Fruit fly (Drosophila melanogaster) whole organism, adult: ENCODE results near the gene CG14194.

Experiments
- CG11617 ChIP-seq: fragments of 200-800 bp; sonication (Bioruptor generic); optimal IDR thresholded peaks from 2 replicates; lab custom pipeline; 2017; ENCODE audit warnings: mild to moderate bottlenecking, missing biosample characterization, missing genetic modification reagents, missing genetic modification characterization
- CG12768 ChIP-seq: fragments of 200-800 bp; sonication (Bioruptor generic); optimal IDR thresholded peaks from 2 replicates; lab custom pipeline; 2017; ENCODE audit warnings: missing biosample characterization, missing genetic modification characterization, mild to moderate bottlenecking, moderate library complexity, missing genetic modification reagents
- CG14711 ChIP-seq: fragments of 200-800 bp; sonication (Bioruptor generic); optimal IDR thresholded peaks from 2 replicates; lab custom pipeline; 2018; ENCODE audit warnings: missing biosample characterization, mild to moderate bottlenecking, missing genetic modification characterization, moderate library complexity
- CG1620 ChIP-seq: fragments of 200-800 bp; sonication (Bioruptor generic); optimal IDR thresholded peaks from 2 replicates; lab custom pipeline; 2016; ENCODE audit warnings: missing biosample characterization, missing genetic modification characterization
- CG33017 ChIP-seq: fragments of 200-800 bp; sonication (Bioruptor generic); optimal IDR thresholded peaks from 2 replicates; lab custom pipeline; 2018; ENCODE audit warnings: missing biosample characterization, mild to moderate bottlenecking, missing genetic modification characterization, moderate library complexity
- CG5204 ChIP-seq: fragments of 200-800 bp; sonication (Bioruptor generic); optimal IDR thresholded peaks from 2 replicates; lab custom pipeline; 2016; ENCODE audit warnings: missing biosample characterization, missing genetic modification characterization
- CG7045 ChIP-seq: fragments of 200-800 bp; sonication (Bioruptor generic); optimal IDR thresholded peaks from 2 replicates; lab custom pipeline; 2017; ENCODE audit warnings: missing biosample characterization, mild to moderate bottlenecking, missing genetic modification characterization
- CG7101 ChIP-seq: fragments of 200-800 bp; sonication (Bioruptor generic); optimal IDR thresholded peaks from 2 replicates; lab custom pipeline; 2018; ENCODE audit warnings: missing biosample characterization, mild to moderate bottlenecking, missing genetic modification characterization, moderate library complexity
- Clk ChIP-seq: fragments of 200-800 bp; sonication (Bioruptor generic); optimal IDR thresholded peaks from 2 replicates; lab custom pipeline; 2017; ENCODE audit warnings: missing biosample characterization, missing genetic modification characterization
- Crg-1 ChIP-seq: fragments of 200-800 bp; sonication (Bioruptor generic); optimal IDR thresholded peaks from 2 replicates; lab custom pipeline; 2016; ENCODE audit warnings: missing biosample characterization, missing genetic modification characterization
- Hr96 ChIP-seq: fragments of 200-800 bp; sonication (Bioruptor generic); optimal IDR thresholded peaks from 2 replicates; lab custom pipeline; 2016; ENCODE audit warnings: missing biosample characterization, missing genetic modification characterization
- Mnt ChIP-seq: fragments of 200-800 bp; sonication (Bioruptor generic); optimal IDR thresholded peaks from 2 replicates; lab custom pipeline; 2016; ENCODE audit warnings: missing biosample characterization, mild to moderate bottlenecking, missing genetic modification characterization
- bab1 ChIP-seq: fragments of 200-800 bp; sonication (Bioruptor generic); optimal IDR thresholded peaks from 3 replicates; lab custom pipeline; 2019; ENCODE audit warnings: missing biosample characterization, mild to moderate bottlenecking, missing genetic modification characterization, moderate library complexity
- cic ChIP-seq: fragments of 200-800 bp; sonication (Bioruptor generic); optimal IDR thresholded peaks from 2 replicates; lab custom pipeline; 2017; ENCODE audit warnings: missing biosample characterization, mild to moderate bottlenecking, missing genetic modification characterization, moderate library complexity
- cnc ChIP-seq, 2 experiments: fragments of >200 bp; optimal IDR thresholded peaks; 2 replicates each; lab custom pipeline; 2017
- kay ChIP-seq: fragments of 200-800 bp; sonication (Bioruptor generic); peaks from one replicate; lab custom pipeline; 2016; ENCODE audit warnings: missing biosample characterization, missing genetic modification characterization, borderline replicate concordance
- ovo ChIP-seq: fragments of 200-800 bp; sonication (Bioruptor generic); optimal IDR thresholded peaks from 2 replicates; lab custom pipeline; 2016; ENCODE audit warnings: missing biosample characterization, missing genetic modification characterization
- pad ChIP-seq: fragments of 200-800 bp; sonication (Bioruptor generic); optimal IDR thresholded peaks from 3 replicates; lab custom pipeline; 2017; ENCODE audit warnings: missing biosample characterization, missing genetic modification characterization, mild to moderate bottlenecking, moderate library complexity, missing genetic modification reagents
- tj ChIP-seq: fragments of 200-800 bp; sonication (Bioruptor generic); optimal IDR thresholded peaks from 3 replicates; lab custom pipeline; 2017; ENCODE audit warnings: missing biosample characterization, mild to moderate bottlenecking, missing genetic modification characterization, moderate library complexity
- toe ChIP-seq: fragments of 200-800 bp; sonication (Bioruptor generic); optimal IDR thresholded peaks from 2 replicates; lab custom pipeline; 2016; ENCODE audit warnings: missing biosample characterization, missing genetic modification characterization

CG14194 gene

DNA sequence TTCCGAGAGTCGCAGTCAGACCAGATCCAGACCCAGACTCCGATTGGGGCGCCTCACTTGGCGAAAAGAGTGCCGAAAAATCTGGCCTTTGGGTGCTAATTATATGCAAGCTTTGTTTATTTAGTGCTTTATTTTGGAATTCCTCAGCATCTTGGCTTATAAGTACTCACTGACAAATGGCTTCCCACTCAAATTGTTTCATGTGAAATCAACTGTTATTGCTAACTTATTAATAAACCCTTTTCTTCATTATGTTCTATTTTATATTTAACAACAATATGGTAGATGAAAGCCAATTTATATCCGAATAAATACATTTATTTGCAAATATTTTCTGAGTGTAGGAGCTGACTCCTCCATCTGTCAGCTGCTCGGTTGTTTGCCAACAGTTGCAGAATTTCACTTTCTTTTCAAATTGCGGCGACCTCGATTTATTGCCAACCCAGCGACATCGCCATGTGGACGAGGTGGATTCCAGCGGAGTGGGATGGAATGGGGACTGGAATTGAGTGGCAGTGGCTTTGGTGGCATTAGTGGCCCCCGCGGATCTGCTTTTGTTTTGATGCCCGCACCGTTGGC, 36.6 kb downstream of the CG14194 start:
- TF ChIP-seq ovo (GFP tag; lab: Kevin White, UChicago) = no peak
- TF ChIP-seq CG14711 (tag; lab: Kevin White, UChicago) = no peak
- TF ChIP-seq CG11617 (GFP tag; lab: Kevin White, UChicago) = no peak
- TF ChIP-seq CG7101 (tag; lab: Kevin White, UChicago) = no peak
- no peak for TF ChIP-seq CG5204 (GFP tag; lab: Kevin White, UChicago)
- no peak for TF ChIP-seq CG1620 (GFP tag; lab: Kevin White, UChicago)
- no peak for TF ChIP-seq cic
- TF ChIP-seq tj (GFP tag; lab: Kevin White, UChicago) = no peak
- TF ChIP-seq CG7045 (GFP tag; lab: Kevin White, UChicago) = no peak
- TF ChIP-seq Crg-1 (GFP tag; lab: Kevin White, UChicago) = no peak
- TF ChIP-seq cnc (optimal IDR thresholded peaks at IDR 0.05; lab: Kevin White, UChicago) = no peak
- TF ChIP-seq kay (GFP tag; lab: Kevin White, UChicago) = no peak

DNA sequence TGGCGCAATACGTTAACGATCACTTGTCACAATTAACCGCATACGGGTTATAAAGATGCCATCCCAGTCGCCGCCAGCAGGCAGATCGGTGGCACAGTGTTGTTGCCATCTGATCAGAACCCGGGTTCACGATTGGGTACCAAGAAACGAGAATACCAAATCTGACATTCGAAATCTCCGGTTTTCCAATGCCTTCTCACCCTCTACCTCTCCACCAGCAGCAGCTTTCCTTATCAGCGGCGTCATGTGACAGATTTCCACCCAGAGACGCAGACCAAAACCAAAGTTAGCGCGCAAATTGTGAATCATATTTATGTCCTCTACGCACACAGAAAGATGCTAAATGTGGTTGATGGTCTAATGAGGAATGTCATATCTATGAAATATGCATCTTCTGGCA, 45.3 kb downstream of the CG14194 start:
- TF ChIP-seq cnc (optimal IDR thresholded peaks at IDR 0.05; lab: Kevin White, UChicago) (no peak), ovo (GFP tag; lab: Kevin White, UChicago) (no peak), CG7101 (tag; lab: Kevin White, UChicago) (no peak), CG1620 (GFP tag; lab: Kevin White, UChicago) (no peak), kay (GFP tag; lab: Kevin White, UChicago) (no peak), bab1 (GFP tag; lab: Kevin White, UChicago) (no peak), Crg-1 (GFP tag; lab: Kevin White, UChicago) (no peak), CG14711 (tag; lab: Kevin White, UChicago) (no peak), Clk (GFP tag; lab: Kevin White, UChicago) (no peak), pad (GFP tag; lab: Kevin White, UChicago) (no peak), tj (GFP tag; lab: Kevin White, UChicago) (no peak), Mnt (no peak), CG7045 (GFP tag; lab: Kevin White, UChicago) (no peak), Hr96 (GFP tag; lab: Kevin White, UChicago) (no peak)

DNA sequence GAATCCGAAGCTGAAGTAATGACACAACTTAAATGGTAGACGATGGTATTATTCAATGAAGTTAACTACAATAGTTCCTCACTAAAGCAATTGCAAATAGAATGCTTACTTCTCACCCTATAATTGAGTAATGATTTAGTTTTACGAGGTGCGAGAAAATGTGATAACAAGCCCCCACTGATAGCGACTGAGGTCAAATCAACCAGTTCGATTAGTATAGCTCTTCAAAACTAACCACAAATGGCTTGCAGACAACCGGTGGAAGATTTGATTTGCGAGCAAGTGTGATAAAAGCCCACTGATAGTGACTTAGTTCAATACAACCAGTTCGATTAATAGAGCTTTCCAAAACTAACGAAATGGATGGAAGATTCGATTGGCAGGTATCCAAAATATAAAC, 46.0 kb downstream of the CG14194 start:
- no peak for TF ChIP-seq pad (GFP tag; lab: Kevin White, UChicago)
- TF ChIP-seq Hr96 (GFP tag; lab: Kevin White, UChicago) = no peak
- TF ChIP-seq CG12768 (GFP tag; lab: Kevin White, UChicago) = no peak

DNA sequence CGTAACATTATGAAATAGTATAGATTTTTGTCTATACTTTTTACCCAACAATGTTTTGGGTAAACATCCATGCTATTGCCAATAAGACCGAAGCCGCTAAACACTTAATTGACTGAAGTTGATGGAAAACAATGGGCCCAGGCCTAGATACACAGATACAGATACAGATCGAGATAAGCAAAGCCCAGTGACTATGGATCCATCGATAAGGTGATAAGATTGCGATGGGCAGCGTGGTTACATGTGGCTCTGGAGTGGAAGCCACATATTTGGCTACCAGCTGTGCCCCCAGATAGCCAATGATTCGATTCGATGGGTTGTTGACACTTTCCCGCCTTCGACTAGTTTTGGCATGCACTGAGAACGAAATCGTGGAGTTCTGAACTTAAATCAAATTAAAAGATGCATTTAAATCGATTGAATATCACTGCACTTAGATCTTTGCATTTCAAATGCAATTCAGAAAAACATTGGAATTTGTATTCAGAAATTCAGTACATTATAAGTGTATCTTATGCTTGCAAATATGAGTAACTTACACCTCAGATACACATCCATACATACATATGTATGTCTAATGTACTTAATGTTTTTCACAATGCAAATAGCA, 47.0 kb downstream of the CG14194 start:
- TF ChIP-seq CG11617 (GFP tag; lab: Kevin White, UChicago) (no peak), Mnt (peak; percentile 59)

DNA sequence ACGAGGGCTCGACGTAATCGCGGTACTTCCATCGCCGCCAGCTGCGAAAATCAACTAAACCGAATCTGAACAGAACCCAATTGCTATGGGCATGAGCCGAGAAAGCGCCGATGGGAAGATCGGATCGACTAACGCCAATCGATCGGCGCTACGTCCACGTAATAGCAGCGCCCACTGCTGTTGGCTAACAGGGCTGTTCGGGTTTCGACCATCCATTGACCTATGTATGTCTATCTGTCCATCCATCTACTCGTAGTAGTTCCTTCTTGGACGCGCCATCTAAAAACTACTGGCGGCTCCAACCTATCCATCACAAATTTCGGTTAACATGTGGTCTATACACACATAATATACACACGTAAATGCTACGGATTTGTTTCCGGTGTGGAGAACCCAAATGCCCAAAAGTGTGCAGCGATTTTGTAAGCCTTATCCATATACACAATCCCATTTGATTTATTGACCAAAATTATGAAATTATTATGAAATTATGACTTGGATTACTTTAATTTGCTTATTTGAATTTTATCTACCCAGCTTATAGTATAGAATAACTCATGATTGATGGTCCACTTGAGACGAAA, 48.5 kb downstream of the CG14194 start, which contains the start of gene CG14196:
TSS of gene CG14196 (minus strand) at position 51 of the 584 bp plus-strand sequence.
- no peak for TF ChIP-seq CG33017 (tag; lab: Kevin White, UChicago)
- TF ChIP-seq ovo (GFP tag; lab: Kevin White, UChicago) = no peak
- TF ChIP-seq kay (GFP tag; lab: Kevin White, UChicago) = no peak
- TF ChIP-seq cic = peak; percentile 33
- no peak for TF ChIP-seq CG7101 (tag; lab: Kevin White, UChicago)
- no peak for TF ChIP-seq Crg-1 (GFP tag; lab: Kevin White, UChicago)
- TF ChIP-seq cnc (optimal IDR thresholded peaks at IDR 0.05; lab: Kevin White, UChicago) = no peak

DNA sequence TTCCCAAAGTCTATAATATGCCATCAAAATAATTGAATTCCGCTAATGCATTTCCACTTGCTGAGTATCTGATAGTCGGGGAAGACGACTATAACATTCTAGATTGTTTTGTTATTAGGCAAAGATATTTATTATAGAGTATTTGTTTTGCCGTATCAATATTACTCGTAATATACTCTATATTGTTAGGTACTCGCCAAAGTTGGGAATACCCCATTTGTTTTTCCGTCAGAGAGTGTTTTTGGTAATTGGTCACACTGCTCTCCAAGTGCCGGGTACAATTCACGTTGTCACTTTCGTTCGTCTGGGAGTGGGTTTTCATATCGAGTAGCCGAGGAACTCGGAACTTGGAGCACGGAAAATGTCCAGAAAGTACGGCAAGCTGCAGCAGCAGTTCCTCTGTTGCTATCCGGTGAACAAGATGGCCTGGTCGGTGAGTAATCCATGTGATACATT, 50.1 kb downstream of the CG14194 start, which contains the start of gene CG7889:
TSS of gene CG7889 (plus strand) at position 253 of the 456 bp plus-strand sequence.
- TF ChIP-seq cic (no peak), Clk (GFP tag; lab: Kevin White, UChicago) (no peak), CG7045 (GFP tag; lab: Kevin White, UChicago) (no peak), toe (GFP tag; lab: Kevin White, UChicago) (peak; percentile 10), pad (GFP tag; lab: Kevin White, UChicago) (no peak), tj (GFP tag; lab: Kevin White, UChicago) (no peak), CG33017 (tag; lab: Kevin White, UChicago) (no peak), CG14711 (tag; lab: Kevin White, UChicago) (peak; percentile 8), Hr96 (GFP tag; lab: Kevin White, UChicago) (peak; percentile 24), CG7101 (tag; lab: Kevin White, UChicago) (no peak), bab1 (GFP tag; lab: Kevin White, UChicago) (peak; percentile 3), CG12768 (GFP tag; lab: Kevin White, UChicago) (no peak), CG1620 (GFP tag; lab: Kevin White, UChicago) (no peak), Crg-1 (GFP tag; lab: Kevin White, UChicago) (no peak), kay (GFP tag; lab: Kevin White, UChicago) (no peak), ovo (GFP tag; lab: Kevin White, UChicago) (no peak), CG11617 (GFP tag; lab: Kevin White, UChicago) (peak; percentile 0), Mnt (no peak), cnc (optimal IDR thresholded peaks at IDR 0.05; lab: Kevin White, UChicago) (no peak), CG5204 (GFP tag; lab: Kevin White, UChicago) (peak; percentile 24)
